Worm (Caenorhabditis elegans) whole organism, young adult: ENCODE measurements around the gene ZK643.6.

Experiments
- C17E4.6 ChIP-seq: fragments of 200-800 bp; sonication (Bioruptor generic); IDR thresholded peaks from 2 replicates; pipeline ENCODE4 v1.3.6; 2022; ENCODE audit warnings: missing genetic modification reagents, missing genetic modification characterization, missing compliant biosample characterization
- D2030.7 ChIP-seq: fragments of 200-800 bp; sonication (Bioruptor generic); IDR thresholded peaks from 2 replicates; pipeline ENCODE4 v1.3.6; 2022; ENCODE audit warnings: missing genetic modification reagents, missing genetic modification characterization, missing compliant biosample characterization
- Y79H2A.3 ChIP-seq: fragments of 200-800 bp; sonication (Bioruptor generic); conservative IDR thresholded peaks from 2 replicates; pipeline ENCODE4 v1.3.6; 2022; ENCODE audit warnings: missing genetic modification reagents, missing genetic modification characterization, missing compliant biosample characterization

- no peak for TF ChIP-seq Y79H2A.3
- no peak for TF ChIP-seq C17E4.6
- no peak for TF ChIP-seq D2030.7 (GFP tag; lab: Robert Waterston, UW)
Observed at ce11 chrIII:9010047-9010446, 49.5 kb upstream of the ZK643.6 start, which contains the start of gene F59B2.8.
